Fruit fly (Drosophila melanogaster) whole organism, embryonic: ENCODE measurements around the gene CG5966.

Experiments used
- CG30020 ChIP-seq: fragments of 200-800 bp; optimal IDR thresholded peaks from 2 replicates; lab custom pipeline; 2019; ENCODE audit warnings: missing biosample characterization, mild to moderate bottlenecking, missing genetic modification characterization, moderate library complexity
- CG33557 ChIP-seq: fragments of 200-800 bp; sonication (Bioruptor generic); optimal IDR thresholded peaks from 2 replicates; lab custom pipeline; 2019; ENCODE audit warnings: missing biosample characterization, mild to moderate bottlenecking, missing genetic modification characterization, moderate library complexity
- Scr ChIP-seq: fragments of 200-800 bp; sonication (Bioruptor generic); IDR thresholded peaks from 2 replicates; pipeline ENCODE4 v1.3.6; 2022; ENCODE audit warnings: missing biosample characterization, missing genetic modification characterization; ENCODE audit not compliant: partially characterized antibody
- cas ChIP-seq: fragments of 200-800 bp; sonication (Bioruptor generic); IDR thresholded peaks from 2 replicates; pipeline ENCODE4 v1.3.6; 2022; ENCODE audit warnings: missing biosample characterization, missing genetic modification characterization
- en ChIP-seq: fragments of 200-800 bp; sonication (Bioruptor generic); optimal IDR thresholded peaks from 2 replicates; lab custom pipeline; 2016; ENCODE audit warnings: missing biosample characterization, missing genetic modification characterization
- mam ChIP-seq: fragments of 200-800 bp; sonication (Bioruptor generic); optimal IDR thresholded peaks from 3 replicates; lab custom pipeline; 2016; ENCODE audit warnings: missing biosample characterization, missing genetic modification characterization
- psq ChIP-seq: fragments of 200-800 bp; sonication (Bioruptor generic); optimal IDR thresholded peaks from 2 replicates; lab custom pipeline; 2017; ENCODE audit warnings: missing biosample characterization, missing genetic modification characterization
- schlank ChIP-seq: fragments of 200-800 bp; sonication (Bioruptor generic); optimal IDR thresholded peaks from 2 replicates; lab custom pipeline; 2018; ENCODE audit warnings: missing biosample characterization, mild to moderate bottlenecking, missing genetic modification characterization

DNA sequence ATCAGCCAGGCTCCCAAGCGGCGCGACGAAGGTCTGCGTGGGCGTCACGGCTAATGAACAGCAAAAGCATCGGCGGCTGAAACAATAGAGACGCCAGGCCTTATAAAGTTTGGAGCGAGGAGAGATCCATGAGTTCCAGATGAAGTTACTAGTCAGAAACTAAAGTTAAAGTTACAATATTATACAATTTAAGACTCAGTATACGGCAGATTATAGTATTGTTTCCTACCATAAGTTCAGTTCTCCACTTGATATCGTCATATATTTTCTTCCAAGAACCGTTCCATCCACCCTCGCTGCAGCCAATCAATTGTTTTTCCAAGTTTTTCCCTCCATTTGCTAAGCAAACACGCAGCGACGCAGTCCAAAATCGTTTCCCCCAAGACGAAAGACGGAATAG is 5.2 kb upstream of the CG5966 start:
- TF ChIP-seq schlank: no peak
- no peak for TF ChIP-seq psq
- no peak for TF ChIP-seq cas (GFP tag; lab: Robert Waterston, UW)
- no peak for TF ChIP-seq Scr (GFP tag; lab: Robert Waterston, UW)
- no peak for TF ChIP-seq CG30020
- no peak for TF ChIP-seq en (GFP tag; lab: Kevin White, UChicago)
- TF ChIP-seq mam (GFP tag; lab: Kevin White, UChicago): no peak
- no peak for TF ChIP-seq CG33557 (GFP tag; lab: Kevin White, UChicago)
